Worm (Caenorhabditis elegans): ENCODE data around the gene C07E3.4.

ce11 chrII:10321410-10321809 is 39.2 kb upstream of the C07E3.4 start, which contains the start of gene idpp-4:
- no peak for TF ChIP-seq ceh-44 (GFP tag; IDR thresholded peaks at IDR 0.05)
- TF ChIP-seq set-16 (GFP tag; IDR thresholded peaks at IDR 0.05): no peak
- no peak for TF ChIP-seq nhr-48 (tag; optimal IDR thresholded peaks at IDR 0.05)
